Fruit fly (Drosophila melanogaster) S2 (cell line): ENCODE data around the gene cic.

Experiments
- CG8478 ChIP-seq: fragments of >200 bp; optimal IDR thresholded peaks from 2 replicates; lab custom pipeline; 2018
- CTCF ChIP-seq, 2 experiments: fragments of >200 bp; optimal IDR thresholded peaks; 2 replicates each; lab custom pipeline; 2018

DNA sequence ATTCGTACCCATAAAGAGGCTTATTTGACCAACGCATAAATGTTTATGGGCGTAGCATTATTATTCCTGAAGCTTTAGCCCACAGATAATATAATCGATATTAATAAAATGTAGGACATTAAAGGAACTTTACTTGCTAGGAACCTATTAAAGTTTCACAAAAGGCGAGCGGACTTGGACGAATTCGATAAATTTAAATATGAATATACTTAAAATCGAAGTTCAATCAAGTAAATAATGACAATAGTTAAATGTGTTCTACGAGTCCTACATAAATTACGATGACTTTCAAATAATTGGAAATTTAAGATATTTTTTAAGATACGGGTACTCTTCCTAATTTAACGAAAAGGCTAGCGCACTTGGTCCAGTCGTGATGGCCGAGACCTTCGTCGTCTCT is 39.0 kb downstream of the cic start:
- no peak for TF ChIP-seq CG8478
- TF ChIP-seq CTCF (optimal IDR thresholded peaks at IDR 0.05; lab: Kevin White, UChicago), result no peak
